Worm (Caenorhabditis elegans) whole organism, L4 larva: ENCODE measurements around the gene gphr-2.
A peak's percentile ranks its signal among the peaks of the same experiment; 100 is the strongest.

Experiments
- F10B5.3 ChIP-seq: sonication (generic microtip); optimal IDR thresholded peaks from 2 replicates; lab custom pipeline; 2016; ENCODE audit warnings: mild to moderate bottlenecking, missing genetic modification characterization, missing compliant biosample characterization
- F26F4.8 ChIP-seq: fragments of 200-800 bp; sonication (Bioruptor generic); conservative IDR thresholded peaks from 2 replicates; pipeline ENCODE4 v1.3.6; 2022; ENCODE audit warnings: missing genetic modification characterization, missing compliant biosample characterization
- T26A8.4 ChIP-seq: fragments of 200-800 bp; sonication (Bioruptor generic); IDR thresholded peaks from 2 replicates; pipeline ENCODE4 v1.3.6; 2022; ENCODE audit warnings: missing genetic modification characterization, missing compliant biosample characterization
- Y105C5A.15 ChIP-seq: fragments of 200-800 bp; sonication (Bioruptor generic); IDR thresholded peaks from 2 replicates; pipeline ENCODE4 v1.3.6; 2022; ENCODE audit warnings: missing genetic modification characterization, missing compliant biosample characterization
- Y75B8A.6 ChIP-seq: fragments of 200-800 bp; sonication (Bioruptor generic); IDR thresholded peaks from 2 replicates; pipeline ENCODE4 v1.3.6; 2022; ENCODE audit warnings: missing genetic modification reagents, missing genetic modification characterization, missing compliant biosample characterization
- ZK337.2 ChIP-seq: fragments of 200-800 bp; sonication (Bioruptor generic); IDR thresholded peaks from 2 replicates; pipeline ENCODE4 v1.3.6; 2022; ENCODE audit warnings: missing genetic modification reagents, missing genetic modification characterization, missing compliant biosample characterization
- aha-1 ChIP-seq: fragments of 150-350 bp; peaks from one replicate; lab custom pipeline; 2014; ENCODE audit warnings: missing biosample characterization, missing genetic modification characterization
- aly-2 ChIP-seq: sonication (generic microtip); optimal IDR thresholded peaks from 2 replicates; lab custom pipeline; 2018; ENCODE audit warnings: missing biosample characterization, missing genetic modification characterization
- ama-1 ChIP-seq: fragments of 150-350 bp; optimal IDR thresholded peaks from 2 replicates; lab custom pipeline; 2014; ENCODE audit warnings: inconsistent platforms, mixed read lengths
- attf-4 ChIP-seq: sonication (generic microtip); optimal IDR thresholded peaks from 3 replicates; lab custom pipeline; 2017; ENCODE audit warnings: missing biosample characterization, missing genetic modification characterization
- ceh-32 ChIP-seq: sonication (generic microtip); optimal IDR thresholded peaks from 2 replicates; lab custom pipeline; 2016; ENCODE audit warnings: mild to moderate bottlenecking, missing genetic modification characterization, missing compliant biosample characterization; ENCODE audit not compliant: poor library complexity
- ceh-62 ChIP-seq: sonication (generic microtip); optimal IDR thresholded peaks from 2 replicates; lab custom pipeline; 2017; ENCODE audit warnings: missing biosample characterization, missing genetic modification characterization
- ceh-82 ChIP-seq: sonication (generic microtip); optimal IDR thresholded peaks from 2 replicates; lab custom pipeline; 2017; ENCODE audit warnings: missing biosample characterization, missing genetic modification characterization
- ctbp-1 ChIP-seq: fragments of 200-800 bp; sonication (Bioruptor generic); IDR thresholded peaks from 2 replicates; pipeline ENCODE4 v1.3.6; 2022; ENCODE audit warnings: missing genetic modification reagents, missing genetic modification characterization, missing compliant biosample characterization
- daf-16 ChIP-seq, 3 experiments: sonication (generic microtip); optimal IDR thresholded peaks; 2 replicates each; lab custom pipeline; 2016 to 2017; ENCODE audit warnings: missing genetic modification characterization in 3 of 3, missing genetic modification reagents in 3 of 3, mild to moderate bottlenecking in 2 of 3, missing compliant biosample characterization in 2 of 3, missing biosample characterization in 1 of 3, moderate library complexity in 1 of 3
- dmd-8 ChIP-seq: fragments of 200-800 bp; sonication (Bioruptor generic); IDR thresholded peaks from 2 replicates; pipeline ENCODE4 v1.3.6; 2022; ENCODE audit warnings: missing genetic modification characterization, missing compliant biosample characterization
- dve-1 ChIP-seq: sonication (generic microtip); optimal IDR thresholded peaks from 2 replicates; lab custom pipeline; 2017; ENCODE audit warnings: antibody characterized with exemption, mild to moderate bottlenecking, missing genetic modification characterization, missing compliant biosample characterization; ENCODE audit not compliant: insufficient read depth
- egl-43 ChIP-seq: fragments of 200-800 bp; sonication (Bioruptor generic); IDR thresholded peaks from 2 replicates; pipeline ENCODE4 v1.3.6; 2022; ENCODE audit warnings: missing genetic modification reagents, missing genetic modification characterization, missing compliant biosample characterization
- fos-1 ChIP-seq: fragments of 150-350 bp; optimal IDR thresholded peaks from 2 replicates; lab custom pipeline; 2014; ENCODE audit warnings: missing biosample characterization, missing genetic modification characterization
- gei-8 ChIP-seq: fragments of 200-800 bp; sonication (Bioruptor generic); optimal IDR thresholded peaks from 2 replicates; lab custom pipeline; 2018; ENCODE audit warnings: mild to moderate bottlenecking, missing genetic modification characterization, missing compliant biosample characterization
- hlh-30 ChIP-seq: sonication (generic microtip); optimal IDR thresholded peaks from 2 replicates; lab custom pipeline; 2017; ENCODE audit warnings: antibody characterized with exemption, mild to moderate bottlenecking, missing genetic modification characterization, missing compliant biosample characterization; ENCODE audit not compliant: insufficient read depth
- hmg-1.1 ChIP-seq: fragments of 200-800 bp; sonication (Bioruptor generic); IDR thresholded peaks from 2 replicates; pipeline ENCODE4 v1.3.6; 2022; ENCODE audit warnings: missing genetic modification reagents, missing genetic modification characterization, missing compliant biosample characterization
- lim-7 ChIP-seq: fragments of 200-800 bp; sonication (Bioruptor generic); IDR thresholded peaks from 2 replicates; pipeline ENCODE4 v1.3.6; 2022; ENCODE audit warnings: missing genetic modification characterization, missing compliant biosample characterization
- lin-1 ChIP-seq: fragments of 200-800 bp; sonication (Bioruptor generic); IDR thresholded peaks from 2 replicates; pipeline ENCODE4 v1.3.6; 2022; ENCODE audit warnings: missing genetic modification reagents, missing genetic modification characterization, missing compliant biosample characterization
- lin-13 ChIP-seq: fragments of 150-350 bp; optimal IDR thresholded peaks from 2 replicates; lab custom pipeline; 2014; ENCODE audit warnings: missing biosample characterization, missing genetic modification reagents, missing genetic modification characterization
- lin-15B ChIP-seq: fragments of 150-350 bp; sonication (generic microtip); optimal IDR thresholded peaks from 3 replicates; lab custom pipeline; 2014; ENCODE audit warnings: missing biosample characterization, missing genetic modification characterization
- lin-39 ChIP-seq: fragments of 150-350 bp; optimal IDR thresholded peaks from 2 replicates; lab custom pipeline; 2014; ENCODE audit warnings: missing biosample characterization, missing genetic modification reagents, missing genetic modification characterization
- lir-3 ChIP-seq: sonication (generic microtip); optimal IDR thresholded peaks from 2 replicates; lab custom pipeline; 2016; ENCODE audit warnings: mild to moderate bottlenecking, missing genetic modification characterization, missing compliant biosample characterization
- lsy-2 ChIP-seq, 2 experiments: fragments of 150-350 bp in 1 of 2; sonication (generic microtip) in 1 of 2; optimal IDR thresholded peaks; 2 replicates each; lab custom pipeline; 2014 to 2017; ENCODE audit warnings: missing biosample characterization in 2 of 2, missing genetic modification characterization in 2 of 2
- madf-5 ChIP-seq, 2 experiments: fragments of 200-800 bp; sonication (Bioruptor generic); IDR thresholded peaks; 2 replicates each; pipeline ENCODE4 v1.3.6; 2022; ENCODE audit warnings: missing compliant biosample characterization in 2 of 2, missing genetic modification characterization in 2 of 2
- mes-2 ChIP-seq: sonication (generic microtip); optimal IDR thresholded peaks from 2 replicates; lab custom pipeline; 2016; ENCODE audit warnings: missing genotype, mild to moderate bottlenecking, missing genetic modification characterization, missing compliant biosample characterization; ENCODE audit not compliant: poor library complexity, severe bottlenecking
- mxl-3 ChIP-seq: fragments of 200-800 bp; sonication (Bioruptor generic); optimal IDR thresholded peaks from 2 replicates; lab custom pipeline; 2018; ENCODE audit warnings: mild to moderate bottlenecking, missing genetic modification characterization, missing compliant biosample characterization
- nhr-11 ChIP-seq: fragments of 150-350 bp; optimal IDR thresholded peaks from 2 replicates; lab custom pipeline; 2014; ENCODE audit warnings: missing biosample characterization, missing genetic modification characterization
- nhr-111 ChIP-seq: fragments of 200-800 bp; sonication (Bioruptor generic); optimal IDR thresholded peaks from 2 replicates; lab custom pipeline; 2018; ENCODE audit warnings: mild to moderate bottlenecking, missing genetic modification characterization, missing compliant biosample characterization
- nhr-237 ChIP-seq: sonication (generic microtip); optimal IDR thresholded peaks from 2 replicates; lab custom pipeline; 2017; ENCODE audit warnings: missing biosample characterization, missing genetic modification characterization
- nhr-28 ChIP-seq: fragments of 150-350 bp; optimal IDR thresholded peaks from 2 replicates; lab custom pipeline; 2014; ENCODE audit warnings: missing biosample characterization, missing genetic modification characterization
- nhr-41 ChIP-seq: fragments of 200-800 bp; sonication (Bioruptor generic); IDR thresholded peaks from 2 replicates; pipeline ENCODE4 v1.3.6; 2022; ENCODE audit warnings: missing genetic modification reagents, missing genetic modification characterization, missing compliant biosample characterization
- nhr-42 ChIP-seq: fragments of 200-800 bp; sonication (Bioruptor generic); IDR thresholded peaks from 2 replicates; pipeline ENCODE4 v1.3.6; 2022; ENCODE audit warnings: missing genetic modification characterization, missing compliant biosample characterization
- nhr-6 ChIP-seq: fragments of 150-350 bp; optimal IDR thresholded peaks from 2 replicates; lab custom pipeline; 2014; ENCODE audit warnings: missing biosample characterization, missing genetic modification characterization
- nhr-76 ChIP-seq: fragments of 150-350 bp; optimal IDR thresholded peaks from 2 replicates; lab custom pipeline; 2014; ENCODE audit warnings: missing biosample characterization, missing genetic modification characterization
- pqm-1 ChIP-seq: sonication (generic microtip); optimal IDR thresholded peaks from 2 replicates; lab custom pipeline; 2017; ENCODE audit warnings: missing biosample characterization, missing genetic modification characterization
- rbr-2 ChIP-seq: sonication (generic microtip); optimal IDR thresholded peaks from 2 replicates; lab custom pipeline; 2016; ENCODE audit warnings: missing genotype, missing genetic modification characterization, missing compliant biosample characterization
- saeg-2 ChIP-seq: fragments of 200-800 bp; sonication (Bioruptor generic); IDR thresholded peaks from 2 replicates; pipeline ENCODE4 v1.3.6; 2022; ENCODE audit warnings: missing genetic modification reagents, missing genetic modification characterization, missing compliant biosample characterization
- snpc-1.2 ChIP-seq: fragments of 200-800 bp; sonication (Bioruptor generic); IDR thresholded peaks from 2 replicates; pipeline ENCODE4 v1.3.6; 2022; ENCODE audit warnings: missing genetic modification reagents, missing genetic modification characterization, missing compliant biosample characterization
- snpc-4 ChIP-seq: fragments of 150-350 bp; optimal IDR thresholded peaks from 2 replicates; lab custom pipeline; 2014; ENCODE audit warnings: missing biosample characterization, missing genetic modification characterization
- tra-1 ChIP-seq: fragments of 200-800 bp; sonication (Bioruptor generic); IDR thresholded peaks from 2 replicates; pipeline ENCODE4 v1.3.6; 2022; ENCODE audit warnings: missing genetic modification reagents, missing genetic modification characterization, missing compliant biosample characterization
- unc-39 ChIP-seq: sonication (generic microtip); optimal IDR thresholded peaks from 2 replicates; lab custom pipeline; 2017; ENCODE audit warnings: missing biosample characterization, missing genetic modification characterization
- zag-1 ChIP-seq: fragments of 150-350 bp; optimal IDR thresholded peaks from 2 replicates; lab custom pipeline; 2014; ENCODE audit warnings: missing biosample characterization, missing genetic modification characterization
- zfp-2 ChIP-seq: sonication (generic microtip); optimal IDR thresholded peaks from 2 replicates; lab custom pipeline; 2016; ENCODE audit warnings: mild to moderate bottlenecking, missing genetic modification characterization, missing compliant biosample characterization
- zfp-3 ChIP-seq: fragments of 200-800 bp; sonication (Bioruptor generic); conservative IDR thresholded peaks from 2 replicates; pipeline ENCODE4 v1.3.6; 2022; ENCODE audit warnings: missing genetic modification reagents, missing genetic modification characterization, missing compliant biosample characterization
- zip-11 ChIP-seq: fragments of 200-800 bp; sonication (Bioruptor generic); IDR thresholded peaks from 2 replicates; pipeline ENCODE4 v1.3.6; 2022; ENCODE audit warnings: missing genetic modification characterization, missing compliant biosample characterization
- ztf-11 ChIP-seq: fragments of 150-350 bp; optimal IDR thresholded peaks from 2 replicates; lab custom pipeline; 2014; ENCODE audit warnings: missing biosample characterization, missing genetic modification characterization

The gphr-2 gene

DNA sequence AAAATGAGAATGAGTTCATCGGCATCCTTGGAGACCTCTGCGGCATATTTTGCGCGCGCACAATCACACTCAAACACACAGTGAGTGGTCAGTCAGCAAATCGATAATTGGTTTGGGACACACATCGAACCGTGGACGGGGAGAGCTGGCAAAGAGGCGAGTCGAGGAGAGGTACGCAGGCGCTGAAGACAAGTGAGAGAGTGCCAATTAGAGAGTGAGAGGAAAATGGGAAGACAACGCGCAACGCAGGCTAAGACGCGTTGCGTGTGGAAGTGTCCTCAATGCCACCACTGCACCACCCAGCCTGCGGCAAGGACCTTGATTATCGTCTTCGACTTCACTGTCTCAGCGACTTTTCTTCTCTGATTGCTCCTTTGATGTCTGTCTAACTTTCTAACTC, 10.4 kb downstream of the gphr-2 start (continued):
- TF ChIP-seq rbr-2 (tag; lab: Kevin White, UChicago), result peak; percentile 78
- TF ChIP-seq mxl-3 (GFP tag; lab: Kevin White, UChicago), result peak; percentile 39
- peak; percentile 63 to 71 for TF ChIP-seq lsy-2 (tag; optimal IDR thresholded peaks at IDR 0.05; lab: Kevin White, UChicago)
- TF ChIP-seq hmg-1.1, result peak; percentile 73
- no peak for TF ChIP-seq dmd-8 (GFP tag; lab: Robert Waterston, UW)
- TF ChIP-seq egl-43 (GFP tag; lab: Robert Waterston, UW), result peak; percentile 79
- TF ChIP-seq mes-2 (tag; lab: Kevin White, UChicago), result peak; percentile 72
- peak; percentile 63; the same call in 1 of the 2 replicates for TF ChIP-seq ctbp-1 (GFP tag; lab: Robert Waterston, UW)
- no peak for TF ChIP-seq unc-39 (tag; lab: Kevin White, UChicago)
- TF ChIP-seq lin-15B, result no peak
- no peak for TF ChIP-seq ceh-62 (tag; lab: Kevin White, UChicago)
- TF ChIP-seq ZK337.2, result no peak
- peak; percentile 47 for TF ChIP-seq nhr-28 (tag; lab: Kevin White, UChicago)
- TF ChIP-seq dve-1 (tag; lab: Kevin White, UChicago), result peak; percentile 78
- TF ChIP-seq daf-16 (GFP tag; optimal IDR thresholded peaks at IDR 0.05; lab: Kevin White, UChicago), result peak in 1 of 2 experiments; percentile 40
- peak; percentile 68 for TF ChIP-seq daf-16 (tag; optimal IDR thresholded peaks at IDR 0.05; lab: Kevin White, UChicago)
- TF ChIP-seq lir-3, result no peak
- no peak for TF ChIP-seq nhr-237 (tag; lab: Kevin White, UChicago)
- no peak for TF ChIP-seq ceh-82 (tag; lab: Kevin White, UChicago)
- no peak for TF ChIP-seq nhr-76 (tag; lab: Kevin White, UChicago)
- TF ChIP-seq zag-1, result no peak
- no peak for TF ChIP-seq aly-2 (tag; lab: Kevin White, UChicago)
- no peak for TF ChIP-seq pqm-1
- TF ChIP-seq madf-5 (GFP tag; IDR thresholded peaks at IDR 0.05; lab: Robert Waterston, UW), result 0 out of 4 replicates have a peak, but pooled peaks of 1 of the 2 experiments have one; percentile 48
- TF ChIP-seq F10B5.3 (tag; lab: Kevin White, UChicago), result no peak
- TF ChIP-seq fos-1, result no peak
- TF ChIP-seq ama-1 (lab: Kevin White, UChicago), result no peak
- no peak for TF ChIP-seq zfp-2 (tag; lab: Kevin White, UChicago)
- no peak for TF ChIP-seq ztf-11 (tag; lab: Kevin White, UChicago)
- TF ChIP-seq hlh-30 (tag; lab: Kevin White, UChicago), result peak; percentile 74
- 0 out of 2 replicates have a peak, but pooled peaks have one; percentile 61 for TF ChIP-seq T26A8.4 (GFP tag; lab: Robert Waterston, UW)
- 0 out of 2 replicates have a peak, but pooled peaks have one; percentile 21 for TF ChIP-seq tra-1 (GFP tag; lab: Robert Waterston, UW)
- no peak for TF ChIP-seq gei-8
- TF ChIP-seq lin-13 (GFP tag; lab: Kevin White, UChicago), result no peak
- TF ChIP-seq nhr-111, result no peak
- no peak for TF ChIP-seq nhr-41
- no peak for TF ChIP-seq nhr-42 (GFP tag; lab: Robert Waterston, UW)
- no peak for TF ChIP-seq ceh-32
- peak; percentile 50; the same call in 1 of the 2 replicates for TF ChIP-seq snpc-1.2 (GFP tag; lab: Robert Waterston, UW)
- no peak for TF ChIP-seq zip-11 (GFP tag; lab: Robert Waterston, UW)
- no peak for TF ChIP-seq saeg-2 (GFP tag; lab: Robert Waterston, UW)
- TF ChIP-seq nhr-6 (tag; lab: Kevin White, UChicago), result peak; percentile 84
- no peak for TF ChIP-seq attf-4 (tag; lab: Kevin White, UChicago)
- TF ChIP-seq zfp-3, result no peak
- peak; percentile 59 for TF ChIP-seq nhr-11 (tag; lab: Kevin White, UChicago)
- no peak for TF ChIP-seq snpc-4
- TF ChIP-seq F26F4.8 (GFP tag; lab: Robert Waterston, UW), result no peak
- TF ChIP-seq Y105C5A.15 (GFP tag; lab: Robert Waterston, UW), result no peak
- TF ChIP-seq Y75B8A.6, result no peak
- peak; percentile 29; the same call in 1 of the 2 replicates for TF ChIP-seq lin-1 (GFP tag; lab: Robert Waterston, UW)
- no peak for TF ChIP-seq aha-1 (tag; lab: Kevin White, UChicago)
- peak; percentile 46; the same call in 1 of the 2 replicates for TF ChIP-seq lim-7 (GFP tag; lab: Robert Waterston, UW)
- no peak for TF ChIP-seq lin-39 (tag; lab: Kevin White, UChicago)
